Worm (Caenorhabditis elegans) whole organism, young adult: ENCODE measurements around the gene C18D11.3.

Experiments used
- let-607 ChIP-seq, 2 experiments: fragments of 200-800 bp in 1 of 2; sonication (Bioruptor generic) in 1 of 2; sonication (generic microtip) in 1 of 2; optimal IDR thresholded peaks; 2 replicates each; lab custom pipeline; 2016 to 2018; ENCODE audit warnings: mild to moderate bottlenecking in 2 of 2, missing compliant biosample characterization in 2 of 2, missing genetic modification characterization in 2 of 2, moderate library complexity in 2 of 2, missing genotype in 1 of 2
- madf-6 ChIP-seq: fragments of 200-800 bp; sonication (Bioruptor generic); IDR thresholded peaks from 2 replicates; pipeline ENCODE4 v1.3.6; 2022; ENCODE audit warnings: missing genetic modification reagents, missing genetic modification characterization, missing compliant biosample characterization
- sdz-38 ChIP-seq: sonication (generic microtip); optimal IDR thresholded peaks from 2 replicates; lab custom pipeline; 2016; ENCODE audit warnings: missing genotype, missing genetic modification characterization, missing compliant biosample characterization
- zim-3 ChIP-seq: sonication (generic microtip); optimal IDR thresholded peaks from 2 replicates; lab custom pipeline; 2017; ENCODE audit warnings: mild to moderate bottlenecking, missing genetic modification characterization, moderate library complexity, missing compliant biosample characterization

DNA sequence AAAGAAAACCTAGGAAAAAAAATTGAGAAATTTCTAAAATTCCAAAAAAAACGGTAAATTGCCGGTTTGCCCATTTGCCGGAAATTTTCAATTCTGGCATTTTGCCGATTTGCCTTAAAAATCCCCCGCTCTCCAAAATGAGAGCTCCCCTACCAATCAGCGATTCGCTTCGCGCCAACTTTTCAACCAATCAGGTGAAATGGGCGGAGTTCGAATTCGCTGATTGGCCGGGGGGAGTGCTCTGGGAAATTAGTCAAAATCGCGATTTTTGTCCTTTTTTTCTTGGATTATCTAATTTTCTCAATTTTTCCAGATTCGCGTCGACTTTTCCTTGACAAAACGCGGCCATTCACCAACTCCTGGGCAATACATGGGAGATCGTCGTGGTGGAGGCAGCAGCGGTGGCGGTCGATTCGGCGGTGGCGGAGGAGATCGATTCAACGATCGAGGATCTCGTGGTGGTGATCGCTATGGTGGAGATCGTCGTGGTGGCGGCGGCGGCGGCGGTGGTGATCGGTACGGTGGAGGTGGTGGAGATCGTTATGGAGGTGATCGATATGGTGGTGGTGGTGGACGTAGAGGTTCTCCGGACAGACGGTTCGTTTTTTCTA, 6.4 kb downstream of the C18D11.3 start:
- no peak for TF ChIP-seq zim-3 (tag; lab: Kevin White, UChicago)
- TF ChIP-seq sdz-38 (tag; lab: Kevin White, UChicago) = no peak
- TF ChIP-seq let-607 (tag; optimal IDR thresholded peaks at IDR 0.05; lab: Kevin White, UChicago) = no peak
- no peak for TF ChIP-seq madf-6 (GFP tag; lab: Robert Waterston, UW)
